Fruit fly (Drosophila melanogaster) S2 (cell line): ENCODE data around the gene tHMG2.

Experiments used
- CG8478 ChIP-seq: fragments of >200 bp; optimal IDR thresholded peaks from 2 replicates; lab custom pipeline; 2018
- CTCF ChIP-seq, 2 experiments: fragments of >200 bp; optimal IDR thresholded peaks; 2 replicates each; lab custom pipeline; 2018

dm6 chr3R:22530305-22530704 lies 37.6 kb downstream of the tHMG2 start, which contains the start of gene CG33099:
- TF ChIP-seq CG8478 (no peak), CTCF (optimal IDR thresholded peaks at IDR 0.05; lab: Kevin White, UChicago) (no peak)
